Worm (Caenorhabditis elegans) whole organism, L2 larva: ENCODE measurements around the gene alkb-7.

Experiments
- ZK546.5 ChIP-seq: sonication (generic microtip); optimal IDR thresholded peaks from 2 replicates; lab custom pipeline; 2017; ENCODE audit warnings: missing biosample characterization, missing genetic modification characterization
- aly-2 ChIP-seq: fragments of 150-350 bp; optimal IDR thresholded peaks from 2 replicates; lab custom pipeline; 2014; ENCODE audit warnings: missing biosample characterization, missing genetic modification characterization
- ceh-16 ChIP-seq: fragments of 150-350 bp; optimal IDR thresholded peaks from 2 replicates; lab custom pipeline; 2014; ENCODE audit warnings: missing biosample characterization, missing genetic modification characterization
- elt-3 ChIP-seq: sonication (generic microtip); optimal IDR thresholded peaks from 2 replicates; lab custom pipeline; 2017; ENCODE audit warnings: missing biosample characterization, missing genetic modification characterization
- lin-13 ChIP-seq: fragments of 150-350 bp; optimal IDR thresholded peaks from 2 replicates; lab custom pipeline; 2014; ENCODE audit warnings: missing biosample characterization, missing genetic modification reagents, missing genetic modification characterization
- mbf-1 ChIP-seq: sonication (generic microtip); optimal IDR thresholded peaks from 2 replicates; lab custom pipeline; 2017; ENCODE audit warnings: missing biosample characterization, missing genetic modification characterization
- nhr-10 ChIP-seq: sonication (generic microtip); optimal IDR thresholded peaks from 2 replicates; lab custom pipeline; 2017; ENCODE audit warnings: missing biosample characterization, missing genetic modification characterization
- nhr-21 ChIP-seq: fragments of 150-350 bp; optimal IDR thresholded peaks from 2 replicates; lab custom pipeline; 2014; ENCODE audit warnings: missing biosample characterization, missing genetic modification characterization
- nhr-23 ChIP-seq: fragments of 150-350 bp; optimal IDR thresholded peaks from 2 replicates; lab custom pipeline; 2014; ENCODE audit warnings: missing biosample characterization, missing genetic modification reagents, missing genetic modification characterization
- nhr-25 ChIP-seq: fragments of 150-350 bp; sonication (generic microtip); optimal IDR thresholded peaks from 3 replicates; lab custom pipeline; 2014; ENCODE audit warnings: missing biosample characterization, missing genetic modification characterization
- unc-39 ChIP-seq: fragments of 150-350 bp; optimal IDR thresholded peaks from 2 replicates; lab custom pipeline; 2014; ENCODE audit warnings: missing biosample characterization, missing genetic modification characterization
- ztf-1 ChIP-seq: fragments of 200-800 bp; sonication (Bioruptor generic); conservative IDR thresholded peaks from 2 replicates; pipeline ENCODE4 v1.3.6; 2022; ENCODE audit warnings: missing genetic modification characterization, missing compliant biosample characterization

Gene alkb-7

DNA sequence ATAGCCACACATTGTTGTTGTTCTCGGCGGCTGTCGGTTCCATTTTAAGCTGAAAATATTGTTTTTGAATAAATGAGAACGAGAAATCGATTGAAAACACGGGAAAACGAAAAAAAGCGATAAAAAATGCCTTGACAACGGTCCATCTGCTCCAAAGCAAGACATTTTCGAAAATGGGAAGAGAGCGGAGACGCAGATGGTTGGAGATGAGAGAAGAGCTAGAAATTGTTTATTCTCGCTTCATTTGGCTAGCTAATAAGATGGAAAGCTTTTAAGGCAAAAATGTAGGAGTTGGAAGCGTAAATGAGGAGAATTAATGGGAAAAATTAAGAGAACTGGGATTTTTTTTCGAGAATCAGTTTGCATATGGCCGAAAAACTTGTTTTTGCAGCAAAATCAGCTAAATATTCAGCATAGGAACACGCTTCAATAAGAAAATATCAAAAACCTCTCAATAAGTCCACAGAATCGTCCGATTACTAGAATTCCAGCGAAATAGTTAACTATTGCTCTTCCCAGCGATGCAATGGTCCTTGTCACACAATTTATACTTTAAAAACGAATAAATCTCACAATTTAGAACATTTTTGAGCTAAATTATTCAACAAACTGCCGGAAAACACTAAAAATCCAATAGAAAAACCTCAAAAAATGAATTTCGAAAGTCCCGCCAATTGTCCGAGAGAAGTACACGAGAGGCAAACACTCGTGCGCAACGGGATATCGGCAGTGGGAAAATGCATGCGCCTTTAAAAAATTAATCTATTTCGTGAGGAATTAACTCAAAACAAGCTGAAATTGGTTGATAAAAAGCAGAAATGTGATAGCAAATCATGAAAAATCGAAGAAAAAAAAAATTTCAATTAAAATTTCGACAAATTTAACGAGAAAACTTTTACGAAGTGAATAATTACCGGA lies 49.4 kb downstream of the alkb-7 start, which contains the start of gene pisy-1 (continued):
- TF ChIP-seq ceh-16 (tag; lab: Kevin White, UChicago), result no peak
- TF ChIP-seq, all 48 proteins: peak for 11

ce11 chrII:12736579-12736978 lies 51.4 kb downstream of the alkb-7 start, which contains the start of gene snrp-200:
snrp-200 (minus strand) TSS chrII:12736910.
- no peak for TF ChIP-seq nhr-21 (tag; lab: Kevin White, UChicago)
- no peak for TF ChIP-seq nhr-10 (tag; lab: Kevin White, UChicago)
- TF ChIP-seq mbf-1, result no peak
- no peak for TF ChIP-seq ztf-1 (GFP tag; lab: Robert Waterston, UW)
- TF ChIP-seq elt-3 (tag; lab: Kevin White, UChicago), result no peak
- no peak for TF ChIP-seq aly-2
- no peak for TF ChIP-seq unc-39
- no peak for TF ChIP-seq nhr-23
- TF ChIP-seq lin-13 (GFP tag; lab: Kevin White, UChicago), result no peak
- no peak for TF ChIP-seq ZK546.5 (tag; lab: Kevin White, UChicago)
- TF ChIP-seq ceh-16 (tag; lab: Kevin White, UChicago), result no peak
- no peak for TF ChIP-seq nhr-25 (tag; lab: Kevin White, UChicago)
